Fruit fly (Drosophila melanogaster): ENCODE data around the gene Mst36Fa.
A peak's percentile ranks its signal among the peaks of the same experiment; 100 is the strongest.

Gene Mst36Fa

DNA sequence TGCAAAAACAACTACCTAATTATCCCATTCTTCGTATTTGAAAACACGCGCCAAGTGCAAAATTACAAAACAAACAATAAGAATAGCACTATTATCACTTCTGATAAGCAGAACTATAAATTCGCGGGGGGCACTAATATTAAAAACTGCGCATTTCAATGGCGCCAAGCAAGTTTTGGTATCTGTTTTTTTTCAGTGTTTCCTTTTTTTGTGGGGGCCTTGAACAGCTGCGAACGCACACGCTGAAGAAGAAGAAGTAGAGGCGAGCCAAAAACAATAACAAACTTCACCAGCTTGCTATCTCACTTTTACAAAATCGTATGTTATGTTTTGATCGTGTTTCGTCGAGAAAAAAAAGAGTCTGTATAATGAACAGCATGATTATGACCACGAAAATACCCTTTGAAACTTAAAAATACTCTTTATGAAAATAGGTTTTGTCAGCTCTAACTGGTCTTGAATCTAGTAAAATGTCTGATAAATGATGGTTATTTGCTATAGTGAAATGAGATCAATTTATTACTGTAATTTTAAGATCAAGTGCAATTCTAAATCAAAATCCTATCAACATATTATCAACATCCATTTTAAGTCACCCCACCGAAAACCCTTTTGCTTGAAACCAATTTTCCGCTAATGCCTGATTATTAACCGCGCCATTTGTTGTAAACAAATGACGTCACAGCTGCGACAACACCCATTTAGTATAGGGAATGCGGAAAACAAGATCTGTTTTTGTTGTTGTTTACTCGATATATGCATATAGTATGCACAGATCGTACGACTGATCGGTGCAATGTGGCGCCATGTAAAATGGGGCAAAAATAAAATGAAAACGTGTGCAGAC, 17.3 kb upstream of the Mst36Fa start (continued):
- peak; percentile 17 for TF ChIP-seq CG3407 (GFP tag; optimal IDR thresholded peaks at IDR 0.05)
- peak; percentile 31; the same call in 1 of the 2 replicates for TF ChIP-seq CG10959 (GFP tag; IDR thresholded peaks at IDR 0.05)
- TF ChIP-seq Doc2 (GFP tag; IDR thresholded peaks at IDR 0.05) = no peak
- 0 out of 2 replicates have a peak, but pooled peaks have one; percentile 12 for TF ChIP-seq CG17612 (GFP tag; IDR thresholded peaks at IDR 0.05)
- peak; percentile 71 for TF ChIP-seq shn (GFP tag; optimal IDR thresholded peaks at IDR 0.05)
- peak in 1 of 3 experiments; percentile 23 for TF ChIP-seq lola (GFP tag; optimal IDR thresholded peaks at IDR 0.05)
- TF ChIP-seq Fer1 (GFP tag; optimal IDR thresholded peaks at IDR 0.05) = peak; percentile 59
- no peak; the same call in 1 of the 2 replicates for TF ChIP-seq amos (GFP tag; IDR thresholded peaks at IDR 0.05; ENCODE audit: partially characterized antibody)
- TF ChIP-seq CG5245 (GFP tag; optimal IDR thresholded peaks at IDR 0.05) = no peak
- TF ChIP-seq Blimp-1 (GFP tag; optimal IDR thresholded peaks at IDR 0.05) = peak; percentile 48
- peak; percentile 52 for TF ChIP-seq CG9932 (GFP tag; IDR thresholded peaks at IDR 0.05)
- TF ChIP-seq btn (GFP tag; optimal IDR thresholded peaks at IDR 0.05) = peak; percentile 12
- peak; percentile 1 for TF ChIP-seq vfl (GFP tag; optimal IDR thresholded peaks at IDR 0.05)
- TF ChIP-seq CG1024 (GFP tag; IDR thresholded peaks at IDR 0.05) = 0 out of 2 replicates have a peak, but pooled peaks have one; percentile 36
- no peak for TF ChIP-seq yki (optimal IDR thresholded peaks at IDR 0.05)
- TF ChIP-seq CTCF (GFP tag; optimal IDR thresholded peaks at IDR 0.05) = peak; percentile 32
- no peak for TF ChIP-seq Bdp1 (GFP tag; optimal IDR thresholded peaks at IDR 0.05)
- peak; percentile 30 for TF ChIP-seq CG17829 (tag; optimal IDR thresholded peaks at IDR 0.05)
- peak; percentile 69 for TF ChIP-seq CG34376 (GFP tag; optimal IDR thresholded peaks at IDR 0.05)
- TF ChIP-seq row (GFP tag; IDR thresholded peaks at IDR 0.05) = peak; percentile 63
- no peak for TF ChIP-seq dmrt11E (tag; optimal IDR thresholded peaks at IDR 0.05)
- TF ChIP-seq disco-r (GFP tag; optimal IDR thresholded peaks at IDR 0.05) = peak; percentile 3
- peak; percentile 90 for TF ChIP-seq CG13624 (GFP tag; optimal IDR thresholded peaks at IDR 0.05)
- 0 out of 3 replicates have a peak, but pooled peaks have one; percentile 62 for TF ChIP-seq ase (GFP tag; IDR thresholded peaks at IDR 0.05)
- TF ChIP-seq chif (GFP tag; optimal IDR thresholded peaks at IDR 0.05) = peak in 1 of 2 experiments; percentile 43
- peak; percentile 52 for TF ChIP-seq CG8944 (GFP tag; optimal IDR thresholded peaks at IDR 0.05)
- peak; percentile 80 for TF ChIP-seq Xrp1 (GFP tag; IDR thresholded peaks at IDR 0.05)
- peak; percentile 28 for TF ChIP-seq CG5180 (GFP tag; optimal IDR thresholded peaks at IDR 0.05)
- no peak for TF ChIP-seq jigr1 (GFP tag; IDR thresholded peaks at IDR 0.05)
- TF ChIP-seq nom (GFP tag; optimal IDR thresholded peaks at IDR 0.05) = peak; percentile 49
- TF ChIP-seq fd102C (GFP tag; optimal IDR thresholded peaks at IDR 0.05) = no peak
- TF ChIP-seq CG12155 (GFP tag; optimal IDR thresholded peaks at IDR 0.05) = peak; percentile 57
- TF ChIP-seq Dfd (GFP tag; optimal IDR thresholded peaks at IDR 0.05) = no peak
- TF ChIP-seq CG3163 (GFP tag; optimal IDR thresholded peaks at IDR 0.05) = peak; percentile 38
- TF ChIP-seq CG2889 (GFP tag; IDR thresholded peaks at IDR 0.05) = peak; percentile 63; the same call in 1 of the 3 replicates
- peak; percentile 46 for TF ChIP-seq grau (tag; optimal IDR thresholded peaks at IDR 0.05)
- TF ChIP-seq CG18619 (GFP tag; optimal IDR thresholded peaks at IDR 0.05) = peak; percentile 16
- TF ChIP-seq BEAF-32 (GFP tag; optimal IDR thresholded peaks at IDR 0.05) = no peak
- peak; percentile 18 for TF ChIP-seq Max (GFP tag; optimal IDR thresholded peaks at IDR 0.05)
- TF ChIP-seq slou (GFP tag; optimal IDR thresholded peaks at IDR 0.05) = no peak
- TF ChIP-seq CG2199 (GFP tag; IDR thresholded peaks at IDR 0.05) = peak; percentile 74; the same call in 2 of the 3 replicates
- peak; percentile 66 for TF ChIP-seq ind (GFP tag; optimal IDR thresholded peaks at IDR 0.05)
- TF ChIP-seq caup (GFP tag; optimal IDR thresholded peaks at IDR 0.05; ENCODE audit: severe bottlenecking) = peak; percentile 62
- peak; percentile 35 for TF ChIP-seq CG31388 (GFP tag; optimal IDR thresholded peaks at IDR 0.05)
- no peak for TF ChIP-seq kay (GFP tag; optimal IDR thresholded peaks at IDR 0.05)
- TF ChIP-seq CG17568 (GFP tag; optimal IDR thresholded peaks at IDR 0.05) = no peak
- no peak for TF ChIP-seq CG15011 (GFP tag; optimal IDR thresholded peaks at IDR 0.05)
- peak; percentile 17 for TF ChIP-seq NC2α (GFP tag; optimal IDR thresholded peaks at IDR 0.05)
- peak; percentile 5 for TF ChIP-seq CG10267 (tag; optimal IDR thresholded peaks at IDR 0.05)

Data from whole organism, embryonic.